Worm (Caenorhabditis elegans) whole organism, early embryonic: ENCODE results near the gene txt-4.

Experiments used
- B0310.2 ChIP-seq: sonication (generic microtip); optimal IDR thresholded peaks from 2 replicates; lab custom pipeline; 2016; ENCODE audit warnings: mild to moderate bottlenecking, missing genetic modification characterization, missing compliant biosample characterization
- F13C5.2 ChIP-seq: sonication (generic microtip); optimal IDR thresholded peaks from 2 replicates; lab custom pipeline; 2017; ENCODE audit warnings: mild to moderate bottlenecking, missing genetic modification characterization, inconsistent platforms, missing compliant biosample characterization
- aly-1 ChIP-seq: sonication (generic microtip); optimal IDR thresholded peaks from 2 replicates; lab custom pipeline; 2016; ENCODE audit warnings: missing genetic modification characterization, missing compliant biosample characterization
- ama-1 ChIP-seq: fragments of 150-350 bp; optimal IDR thresholded peaks from 2 replicates; lab custom pipeline; 2014
- ceh-13 ChIP-seq: fragments of 200-800 bp; sonication (Bioruptor generic); optimal IDR thresholded peaks from 2 replicates; lab custom pipeline; 2018; ENCODE audit warnings: mild to moderate bottlenecking, missing genetic modification characterization, missing compliant biosample characterization
- ceh-36 ChIP-seq: sonication (generic microtip); optimal IDR thresholded peaks from 2 replicates; lab custom pipeline; 2016; ENCODE audit warnings: missing genetic modification characterization, inconsistent platforms, missing compliant biosample characterization
- ets-7 ChIP-seq: sonication (generic microtip); optimal IDR thresholded peaks from 2 replicates; lab custom pipeline; 2016; ENCODE audit warnings: missing genotype, missing genetic modification characterization, missing compliant biosample characterization
- flt-1 ChIP-seq: fragments of 200-800 bp; sonication (Bioruptor generic); IDR thresholded peaks from 2 replicates; pipeline ENCODE4 v1.3.6; 2022; ENCODE audit warnings: missing genetic modification characterization, missing compliant biosample characterization
- hmbx-1 ChIP-seq: sonication (generic microtip); optimal IDR thresholded peaks from 2 replicates; lab custom pipeline; 2016; ENCODE audit warnings: mild to moderate bottlenecking, missing genetic modification characterization, missing compliant biosample characterization
- hmg-4 ChIP-seq: fragments of 200-800 bp; sonication (Bioruptor generic); optimal IDR thresholded peaks from 2 replicates; lab custom pipeline; 2018; ENCODE audit warnings: mild to moderate bottlenecking, missing genetic modification characterization, missing compliant biosample characterization
- hnd-1 ChIP-seq: sonication (generic microtip); optimal IDR thresholded peaks from 2 replicates; lab custom pipeline; 2016; ENCODE audit warnings: missing genetic modification characterization, missing compliant biosample characterization
- pes-1 ChIP-seq: fragments of 200-800 bp; sonication (Bioruptor generic); IDR thresholded peaks from 2 replicates; pipeline ENCODE4 v1.3.6; 2022; ENCODE audit warnings: missing genetic modification reagents, missing genetic modification characterization, missing compliant biosample characterization
- scrt-1 ChIP-seq: fragments of 200-800 bp; sonication (Bioruptor generic); IDR thresholded peaks from 2 replicates; pipeline ENCODE4 v1.3.6; 2022; ENCODE audit warnings: missing genetic modification characterization, missing compliant biosample characterization
- sea-1 ChIP-seq: fragments of 200-800 bp; sonication (Bioruptor generic); conservative IDR thresholded peaks from 2 replicates; pipeline ENCODE4 v1.3.6; 2022; ENCODE audit warnings: missing genetic modification characterization, missing compliant biosample characterization
- tbx-11 ChIP-seq: fragments of 200-800 bp; sonication (Bioruptor generic); IDR thresholded peaks from 2 replicates; pipeline ENCODE4 v1.3.6; 2022; ENCODE audit warnings: missing genetic modification characterization, missing compliant biosample characterization
- tbx-37 ChIP-seq: fragments of 200-800 bp; sonication (Bioruptor generic); conservative IDR thresholded peaks from 2 replicates; pipeline ENCODE4 v1.3.6; 2022; ENCODE audit warnings: missing genetic modification reagents, missing genetic modification characterization, missing compliant biosample characterization
- tra-4 ChIP-seq: sonication (generic microtip); optimal IDR thresholded peaks from 2 replicates; lab custom pipeline; 2017; ENCODE audit warnings: missing genetic modification characterization, missing compliant biosample characterization

txt-4 gene

DNA sequence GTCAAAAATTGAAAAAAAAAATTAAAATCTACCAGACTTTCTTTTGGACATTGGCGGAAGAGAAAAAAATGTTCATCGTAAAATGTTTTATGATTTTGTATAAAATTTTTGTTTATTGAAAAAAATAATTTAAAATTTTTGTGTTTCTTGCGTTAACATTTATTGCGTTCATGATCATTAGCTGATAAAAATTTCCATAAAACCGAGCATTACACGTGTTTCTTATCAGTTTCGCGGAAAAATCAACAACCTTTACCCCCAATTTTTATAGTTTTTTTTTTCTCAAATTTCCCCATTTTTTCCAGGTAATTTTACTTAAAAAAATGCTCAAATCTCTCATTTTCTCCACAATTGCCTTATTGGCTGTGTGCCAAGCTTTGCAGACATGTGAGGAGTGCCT is at the start of gene txt-4:
TSS of gene txt-4 (plus strand) at position 324 of the 400 bp plus-strand sequence.
- no peak for TF ChIP-seq hmbx-1 (tag; lab: Kevin White, UChicago)
- TF ChIP-seq ceh-36 (tag; lab: Kevin White, UChicago), result no peak
- no peak for TF ChIP-seq ets-7 (tag; lab: Kevin White, UChicago)
- no peak for TF ChIP-seq scrt-1 (GFP tag; lab: Robert Waterston, UW)
- TF ChIP-seq tbx-11 (GFP tag; lab: Robert Waterston, UW), result no peak
- TF ChIP-seq tbx-37 (GFP tag; lab: Robert Waterston, UW), result no peak
- no peak for TF ChIP-seq sea-1 (GFP tag; lab: Robert Waterston, UW)
- TF ChIP-seq B0310.2 (tag; lab: Kevin White, UChicago), result no peak
- TF ChIP-seq aly-1 (tag; lab: Kevin White, UChicago), result no peak
- TF ChIP-seq F13C5.2 (tag; lab: Kevin White, UChicago), result no peak
- no peak for TF ChIP-seq hnd-1 (tag; lab: Kevin White, UChicago)

DNA sequence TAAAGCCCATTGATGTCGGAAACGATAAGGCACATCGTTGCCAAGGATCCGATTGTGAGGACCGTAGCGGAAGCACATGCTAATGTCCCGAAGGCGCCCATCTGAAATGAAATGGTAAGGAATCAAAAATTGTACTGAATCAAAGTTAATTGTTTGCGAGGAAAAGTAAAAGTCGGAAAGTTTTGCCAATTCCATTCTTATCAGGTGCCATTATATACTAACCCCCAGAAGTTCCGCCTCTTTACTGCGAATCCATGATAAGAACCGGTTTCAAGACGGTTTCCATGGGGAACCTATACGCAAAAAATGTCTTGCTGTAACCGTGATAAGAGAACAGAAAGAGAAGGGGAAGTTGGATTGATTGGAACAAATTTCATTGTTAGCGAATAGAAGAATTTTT is 49.7 kb upstream of the txt-4 start, which contains the start of gene col-106:
TSS of gene col-106 (minus strand) at position 101 of the 400 bp plus-strand sequence.
- TF ChIP-seq ets-7 (tag; lab: Kevin White, UChicago) (no peak), pes-1 (GFP tag; lab: Robert Waterston, UW) (no peak)

DNA sequence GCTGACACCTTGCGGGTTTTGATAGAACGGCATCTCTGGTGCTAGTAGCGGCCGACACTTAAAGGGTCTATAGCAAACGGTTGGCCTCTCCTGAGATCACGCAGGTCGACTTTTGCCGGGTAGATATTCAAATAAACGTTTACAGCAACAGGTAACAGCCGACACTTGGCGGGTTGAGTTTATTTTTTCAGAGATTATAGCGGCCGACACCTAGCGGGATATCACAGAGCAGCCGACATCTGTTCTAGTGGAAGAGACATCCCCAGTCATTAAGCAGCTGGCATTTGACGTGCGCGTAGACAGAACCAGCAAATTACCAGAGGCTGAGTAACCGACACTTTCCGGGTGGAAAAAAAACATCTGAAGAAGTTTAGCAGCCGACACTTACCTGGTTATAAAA is 48.9 kb upstream of the txt-4 start:
- no peak for TF ChIP-seq ets-7 (tag; lab: Kevin White, UChicago)
- TF ChIP-seq hmbx-1 (tag; lab: Kevin White, UChicago), result no peak
- TF ChIP-seq scrt-1 (GFP tag; lab: Robert Waterston, UW), result no peak
- TF ChIP-seq tra-4, result no peak
- TF ChIP-seq hmg-4 (GFP tag; lab: Kevin White, UChicago), result no peak
- no peak for TF ChIP-seq aly-1 (tag; lab: Kevin White, UChicago)
- TF ChIP-seq ceh-36 (tag; lab: Kevin White, UChicago), result no peak
- TF ChIP-seq hnd-1 (tag; lab: Kevin White, UChicago), result no peak
- no peak for TF ChIP-seq pes-1 (GFP tag; lab: Robert Waterston, UW)
- TF ChIP-seq tbx-37 (GFP tag; lab: Robert Waterston, UW), result no peak

DNA sequence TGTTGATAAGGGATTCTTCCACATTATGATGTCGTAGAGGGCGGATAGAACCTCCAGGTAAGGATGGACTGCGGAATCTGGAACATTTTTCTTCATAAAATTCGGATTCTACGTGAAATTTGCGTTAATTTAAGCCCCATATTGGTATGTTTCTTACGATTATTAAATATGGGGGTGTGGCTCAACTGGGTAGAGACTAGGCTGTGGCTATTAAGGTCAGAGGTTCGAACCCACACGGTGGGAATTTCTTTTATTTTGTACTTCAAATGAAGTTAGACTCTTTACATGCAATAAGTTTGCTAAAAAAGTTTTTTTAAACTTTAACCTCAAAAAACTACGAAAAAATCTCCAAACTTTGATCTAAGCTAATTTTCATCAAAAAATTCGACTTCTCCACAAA is 44.9 kb upstream of the txt-4 start:
- TF ChIP-seq ceh-13 (GFP tag; lab: Kevin White, UChicago), result no peak
- TF ChIP-seq hmg-4 (GFP tag; lab: Kevin White, UChicago), result no peak
- TF ChIP-seq F13C5.2 (tag; lab: Kevin White, UChicago), result no peak
- TF ChIP-seq ets-7 (tag; lab: Kevin White, UChicago), result no peak
- no peak for TF ChIP-seq tbx-11 (GFP tag; lab: Robert Waterston, UW)
- TF ChIP-seq pes-1 (GFP tag; lab: Robert Waterston, UW), result no peak
- no peak for TF ChIP-seq hnd-1 (tag; lab: Kevin White, UChicago)

DNA sequence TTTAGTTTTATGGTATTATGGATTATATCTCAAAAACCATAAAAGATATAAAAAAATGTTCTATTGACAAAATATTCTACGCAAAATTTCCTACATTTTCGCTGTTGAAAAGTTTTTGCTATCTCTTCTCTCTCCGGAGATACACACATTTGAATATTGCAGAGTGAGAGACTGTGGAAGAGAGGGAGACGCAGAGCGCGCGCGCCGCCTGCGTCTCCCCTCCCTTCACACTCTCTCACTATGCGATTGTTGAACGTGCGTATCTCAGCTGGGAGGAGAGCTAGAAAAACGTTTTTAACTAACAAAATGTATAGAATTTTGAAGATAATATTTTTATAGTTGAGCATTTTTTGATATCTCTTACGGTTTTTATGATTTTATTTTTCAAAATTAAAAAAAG is 41.3 kb upstream of the txt-4 start:
- TF ChIP-seq hmbx-1 (tag; lab: Kevin White, UChicago) (no peak), hmg-4 (GFP tag; lab: Kevin White, UChicago) (no peak), flt-1 (GFP tag; lab: Robert Waterston, UW) (no peak), tbx-37 (GFP tag; lab: Robert Waterston, UW) (no peak), hnd-1 (tag; lab: Kevin White, UChicago) (no peak), B0310.2 (tag; lab: Kevin White, UChicago) (no peak), ceh-13 (GFP tag; lab: Kevin White, UChicago) (no peak), aly-1 (tag; lab: Kevin White, UChicago) (no peak), ets-7 (tag; lab: Kevin White, UChicago) (no peak)

DNA sequence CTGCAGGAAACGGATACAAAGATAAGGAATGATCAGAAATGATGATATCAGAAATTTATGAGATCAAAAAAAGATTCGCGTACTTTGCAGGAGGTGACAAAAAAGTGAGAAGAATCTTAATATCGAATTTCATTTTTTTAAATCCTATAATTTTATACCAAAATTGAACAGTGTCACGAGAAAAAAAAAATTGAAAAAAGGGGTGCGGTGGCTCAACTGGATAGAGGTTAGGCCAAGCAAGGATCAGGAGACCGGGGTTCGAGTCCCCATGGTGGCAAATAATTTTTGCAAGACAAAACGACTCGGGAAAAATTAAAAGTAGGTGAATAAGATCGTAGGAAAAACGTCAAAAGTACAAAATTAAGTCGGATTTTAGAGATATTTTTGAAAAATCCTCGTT is 40.0 kb upstream of the txt-4 start:
- TF ChIP-seq F13C5.2 (tag; lab: Kevin White, UChicago) (no peak), ceh-36 (tag; lab: Kevin White, UChicago) (no peak), tbx-11 (GFP tag; lab: Robert Waterston, UW) (no peak), B0310.2 (tag; lab: Kevin White, UChicago) (no peak), hmg-4 (GFP tag; lab: Kevin White, UChicago) (no peak), hnd-1 (tag; lab: Kevin White, UChicago) (no peak), ceh-13 (GFP tag; lab: Kevin White, UChicago) (no peak), sea-1 (GFP tag; lab: Robert Waterston, UW) (no peak), scrt-1 (GFP tag; lab: Robert Waterston, UW) (no peak), tbx-37 (GFP tag; lab: Robert Waterston, UW) (no peak), pes-1 (GFP tag; lab: Robert Waterston, UW) (no peak)

DNA sequence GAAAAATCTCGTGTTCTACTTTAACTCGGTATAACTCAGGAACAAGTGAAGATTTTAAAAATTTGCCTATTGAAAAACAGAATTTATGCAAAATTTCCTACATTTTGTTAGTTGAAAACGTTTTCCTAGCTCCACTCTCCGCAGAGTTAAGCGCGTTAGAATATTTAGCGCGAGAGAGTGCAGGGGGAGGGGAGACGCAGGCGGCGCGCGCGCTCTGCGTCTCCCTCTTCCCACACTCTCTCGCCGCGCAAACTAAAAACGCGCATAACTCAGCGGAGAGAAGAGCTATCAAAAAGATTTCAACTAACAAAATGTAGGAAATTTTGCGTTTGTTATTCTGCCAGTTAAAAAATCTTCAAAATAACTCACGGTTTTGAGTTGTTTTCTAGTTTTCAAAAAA is 38.2 kb upstream of the txt-4 start:
- no peak for TF ChIP-seq flt-1 (GFP tag; lab: Robert Waterston, UW)
- no peak for TF ChIP-seq tbx-11 (GFP tag; lab: Robert Waterston, UW)
- TF ChIP-seq scrt-1 (GFP tag; lab: Robert Waterston, UW), result no peak
- no peak for TF ChIP-seq hmg-4 (GFP tag; lab: Kevin White, UChicago)
- no peak for TF ChIP-seq B0310.2 (tag; lab: Kevin White, UChicago)
- no peak for TF ChIP-seq aly-1 (tag; lab: Kevin White, UChicago)
- TF ChIP-seq hnd-1 (tag; lab: Kevin White, UChicago), result no peak
- TF ChIP-seq hmbx-1 (tag; lab: Kevin White, UChicago), result no peak
- TF ChIP-seq sea-1 (GFP tag; lab: Robert Waterston, UW), result no peak
- TF ChIP-seq tra-4, result no peak
- no peak for TF ChIP-seq ceh-36 (tag; lab: Kevin White, UChicago)
- no peak for TF ChIP-seq pes-1 (GFP tag; lab: Robert Waterston, UW)
- TF ChIP-seq ets-7 (tag; lab: Kevin White, UChicago), result no peak
- no peak for TF ChIP-seq ceh-13 (GFP tag; lab: Kevin White, UChicago)
- no peak for TF ChIP-seq ama-1 (lab: Kevin White, UChicago)
- TF ChIP-seq F13C5.2 (tag; lab: Kevin White, UChicago), result no peak
- no peak for TF ChIP-seq tbx-37 (GFP tag; lab: Robert Waterston, UW)
